Fruit fly (Drosophila melanogaster) whole organism, embryonic: ENCODE data around the gene CG32681.

Experiments used
- Abd-B ChIP-seq: fragments of 200-800 bp; sonication (Bioruptor generic); optimal IDR thresholded peaks from 2 replicates; lab custom pipeline; 2018; ENCODE audit warnings: missing biosample characterization, mild to moderate bottlenecking, missing genetic modification characterization, moderate library complexity
- Bdp1 ChIP-seq: fragments of 200-800 bp; sonication (Bioruptor generic); optimal IDR thresholded peaks from 3 replicates; lab custom pipeline; 2016; ENCODE audit warnings: missing biosample characterization, missing genetic modification characterization
- CG10209 ChIP-seq: fragments of 200-800 bp; sonication (Bioruptor generic); optimal IDR thresholded peaks from 3 replicates; lab custom pipeline; 2017; ENCODE audit warnings: missing biosample characterization, mild to moderate bottlenecking, missing genetic modification characterization, missing genetic modification reagents
- CG10274 ChIP-seq: fragments of 200-800 bp; sonication (Bioruptor generic); optimal IDR thresholded peaks from 3 replicates; lab custom pipeline; 2017; ENCODE audit warnings: missing biosample characterization, mild to moderate bottlenecking, missing genetic modification characterization
- CG10431 ChIP-seq: fragments of 200-800 bp; sonication (Bioruptor generic); optimal IDR thresholded peaks from 3 replicates; lab custom pipeline; 2018; ENCODE audit warnings: missing biosample characterization, mild to moderate bottlenecking, missing genetic modification characterization
- CG10654 ChIP-seq: fragments of 200-800 bp; sonication (Bioruptor generic); optimal IDR thresholded peaks from 2 replicates; lab custom pipeline; 2016; ENCODE audit warnings: missing biosample characterization, missing genetic modification characterization
- CG10959 ChIP-seq: fragments of 200-800 bp; sonication (Bioruptor generic); IDR thresholded peaks from 2 replicates; pipeline ENCODE4 v1.3.6; 2022; ENCODE audit warnings: missing biosample characterization, missing genetic modification characterization
- CG12299 ChIP-seq: fragments of 200-800 bp; sonication (Bioruptor generic); optimal IDR thresholded peaks from 2 replicates; lab custom pipeline; 2018; ENCODE audit warnings: missing biosample characterization, mild to moderate bottlenecking, missing genetic modification characterization
- CG13287 ChIP-seq: fragments of 200-800 bp; sonication (Bioruptor generic); IDR thresholded peaks from 2 replicates; pipeline ENCODE4 v1.3.6; 2022; ENCODE audit warnings: missing biosample characterization, missing genetic modification characterization; ENCODE audit not compliant: partially characterized antibody
- CG14014 ChIP-seq: fragments of 200-800 bp; sonication (Bioruptor generic); IDR thresholded peaks from 2 replicates; pipeline ENCODE4 v1.3.6; 2022; ENCODE audit warnings: missing biosample characterization, missing genetic modification characterization
- CG14050 ChIP-seq: fragments of 200-800 bp; sonication (Bioruptor generic); IDR thresholded peaks from 3 replicates; pipeline ENCODE4 v1.3.6; 2022; ENCODE audit warnings: missing biosample characterization, missing genetic modification characterization
- CG14441 ChIP-seq: fragments of 200-800 bp; sonication (Bioruptor generic); IDR thresholded peaks from 2 replicates; pipeline ENCODE4 v1.3.6; 2022; ENCODE audit warnings: missing biosample characterization, missing genetic modification characterization
- CG15073 ChIP-seq: fragments of 200-800 bp; sonication (Bioruptor generic); optimal IDR thresholded peaks from 2 replicates; lab custom pipeline; 2016; ENCODE audit warnings: missing biosample characterization, missing genetic modification characterization
- CG15269 ChIP-seq: fragments of 200-800 bp; sonication (Bioruptor generic); optimal IDR thresholded peaks from 2 replicates; lab custom pipeline; 2018; ENCODE audit warnings: missing biosample characterization, mild to moderate bottlenecking, missing genetic modification characterization, moderate library complexity
- CG15514 ChIP-seq: fragments of 200-800 bp; sonication (Bioruptor generic); optimal IDR thresholded peaks from 3 replicates; lab custom pipeline; 2017; ENCODE audit warnings: missing biosample characterization, missing genetic modification characterization, mild to moderate bottlenecking, moderate library complexity, missing genetic modification reagents
- CG18619 ChIP-seq: fragments of 200-800 bp; sonication (Bioruptor generic); optimal IDR thresholded peaks from 3 replicates; lab custom pipeline; 2017; ENCODE audit warnings: missing biosample characterization, mild to moderate bottlenecking, missing genetic modification characterization
- CG2875 ChIP-seq: fragments of 200-800 bp; sonication (Bioruptor generic); optimal IDR thresholded peaks from 2 replicates; lab custom pipeline; 2017; ENCODE audit warnings: missing biosample characterization, mild to moderate bottlenecking, missing genetic modification characterization, missing genetic modification reagents
- CG3838 ChIP-seq: fragments of 200-800 bp; sonication (Bioruptor generic); optimal IDR thresholded peaks from 3 replicates; lab custom pipeline; 2016; ENCODE audit warnings: missing biosample characterization, missing genetic modification characterization
- CG4424 ChIP-seq: fragments of 200-800 bp; sonication (Bioruptor generic); optimal IDR thresholded peaks from 3 replicates; lab custom pipeline; 2016; ENCODE audit warnings: missing biosample characterization, missing genetic modification characterization
- CG4730 ChIP-seq: fragments of 200-800 bp; sonication (Bioruptor generic); IDR thresholded peaks from 2 replicates; pipeline ENCODE4 v1.3.6; 2022; ENCODE audit warnings: missing biosample characterization, missing genetic modification characterization
- CG5953 ChIP-seq: fragments of 200-800 bp; sonication (Bioruptor generic); IDR thresholded peaks from 2 replicates; pipeline ENCODE4 v1.3.6; 2022; ENCODE audit warnings: missing biosample characterization, missing genetic modification characterization
- CG6854 ChIP-seq: fragments of 200-800 bp; sonication (Bioruptor generic); optimal IDR thresholded peaks from 3 replicates; lab custom pipeline; 2017; ENCODE audit warnings: missing biosample characterization, mild to moderate bottlenecking, missing genetic modification characterization
- CG7271 ChIP-seq: fragments of 200-800 bp; sonication (Bioruptor generic); optimal IDR thresholded peaks from 2 replicates; lab custom pipeline; 2018; ENCODE audit warnings: missing biosample characterization, mild to moderate bottlenecking, missing genetic modification characterization, moderate library complexity
- CG7556 ChIP-seq: fragments of 200-800 bp; sonication (Bioruptor generic); optimal IDR thresholded peaks from 2 replicates; lab custom pipeline; 2017; ENCODE audit warnings: missing biosample characterization, mild to moderate bottlenecking, missing genetic modification characterization
- CG7745 ChIP-seq: fragments of 200-800 bp; sonication (Bioruptor generic); optimal IDR thresholded peaks from 2 replicates; lab custom pipeline; 2018; ENCODE audit warnings: missing biosample characterization, mild to moderate bottlenecking, missing genetic modification characterization, moderate library complexity
- CG8765 ChIP-seq: fragments of 200-800 bp; sonication (Bioruptor generic); IDR thresholded peaks from 2 replicates; pipeline ENCODE4 v1.3.6; 2022; ENCODE audit warnings: missing biosample characterization, missing genetic modification characterization
- D19B ChIP-seq: fragments of 200-800 bp; sonication (Bioruptor generic); optimal IDR thresholded peaks from 2 replicates; lab custom pipeline; 2017; ENCODE audit warnings: missing biosample characterization, mild to moderate bottlenecking, missing genetic modification characterization
- HHEX ChIP-seq: fragments of 200-800 bp; sonication (Bioruptor generic); optimal IDR thresholded peaks from 3 replicates; lab custom pipeline; 2017; ENCODE audit warnings: missing biosample characterization, mild to moderate bottlenecking, missing genetic modification characterization, missing genetic modification reagents
- HLH3B ChIP-seq: fragments of 200-800 bp; sonication (Bioruptor generic); IDR thresholded peaks from 2 replicates; pipeline ENCODE4 v1.3.6; 2022; ENCODE audit warnings: missing biosample characterization, missing genetic modification characterization
- Meics ChIP-seq: fragments of 200-800 bp; sonication (Bioruptor generic); optimal IDR thresholded peaks from 2 replicates; lab custom pipeline; 2017; ENCODE audit warnings: missing biosample characterization, mild to moderate bottlenecking, missing genetic modification characterization
- NFAT ChIP-seq: fragments of 200-800 bp; sonication (Bioruptor generic); IDR thresholded peaks from 2 replicates; pipeline ENCODE4 v1.3.6; 2022; ENCODE audit warnings: missing biosample characterization, missing genetic modification characterization
- Pdp1 ChIP-seq, 2 experiments: fragments of 200-800 bp; sonication (Bioruptor generic); optimal IDR thresholded peaks; 3 replicates each; lab custom pipeline; 2016; ENCODE audit warnings: missing biosample characterization in 2 of 2, missing genetic modification characterization in 2 of 2, mild to moderate bottlenecking in 1 of 2, moderate library complexity in 1 of 2
- Sin3A ChIP-seq: fragments of >200 bp; optimal IDR thresholded peaks from 2 replicates; lab custom pipeline; 2018
- al ChIP-seq: fragments of 200-800 bp; sonication (Bioruptor generic); IDR thresholded peaks from 2 replicates; pipeline ENCODE4 v1.3.6; 2022; ENCODE audit warnings: missing biosample characterization, missing genetic modification characterization
- ara ChIP-seq: fragments of 200-800 bp; sonication (Bioruptor generic); IDR thresholded peaks from 2 replicates; pipeline ENCODE4 v1.3.6; 2022; ENCODE audit warnings: missing biosample characterization, missing genetic modification characterization
- crc ChIP-seq: fragments of 200-800 bp; sonication (Bioruptor generic); optimal IDR thresholded peaks from 2 replicates; lab custom pipeline; 2016; ENCODE audit warnings: missing biosample characterization, missing genetic modification characterization
- crp ChIP-seq, 2 experiments: fragments of 200-800 bp; sonication (Bioruptor generic); optimal IDR thresholded peaks; 2 replicates in 1 of 2; 3 replicates in 1 of 2; lab custom pipeline; 2017; ENCODE audit warnings: missing biosample characterization in 2 of 2, missing genetic modification characterization in 2 of 2, mild to moderate bottlenecking in 1 of 2, moderate library complexity in 1 of 2
- exex ChIP-seq: fragments of 200-800 bp; sonication (Bioruptor generic); optimal IDR thresholded peaks from 4 replicates; lab custom pipeline; 2018; ENCODE audit warnings: missing biosample characterization, mild to moderate bottlenecking, missing genetic modification characterization, moderate library complexity
- ham ChIP-seq: fragments of 200-800 bp; sonication (Bioruptor generic); IDR thresholded peaks from 2 replicates; pipeline ENCODE4 v1.3.6; 2022; ENCODE audit warnings: missing biosample characterization, missing genetic modification characterization
- hb ChIP-seq: fragments of 200-800 bp; sonication (Bioruptor generic); IDR thresholded peaks from 3 replicates; pipeline ENCODE4 v1.3.6; 2022; ENCODE audit warnings: missing biosample characterization, missing genetic modification characterization; ENCODE audit not compliant: partially characterized antibody
- hbn ChIP-seq: fragments of 200-800 bp; sonication (Bioruptor generic); IDR thresholded peaks from 2 replicates; pipeline ENCODE4 v1.3.6; 2022; ENCODE audit warnings: missing biosample characterization, missing genetic modification characterization; ENCODE audit not compliant: partially characterized antibody
- hkb ChIP-seq, 2 experiments: fragments of 200-800 bp in 1 of 2; fragments of >200 bp in 1 of 2; sonication (Bioruptor generic) in 1 of 2; IDR thresholded peaks in 1 of 2; optimal IDR thresholded peaks in 1 of 2; 2 replicates each; pipeline versions ENCODE4 v1.3.6 to Lab custom; 2017 to 2022; ENCODE audit warnings: missing biosample characterization in 1 of 2, missing genetic modification characterization in 1 of 2
- hth ChIP-seq: fragments of >200 bp; optimal IDR thresholded peaks from 2 replicates; lab custom pipeline; 2017; ENCODE audit warnings: inconsistent platforms
- insv ChIP-seq, 2 experiments: fragments of 200-800 bp; sonication (Bioruptor generic); optimal IDR thresholded peaks; 3 replicates each; lab custom pipeline; 2016 to 2018; ENCODE audit warnings: missing biosample characterization in 2 of 2, missing genetic modification characterization in 2 of 2
- luna ChIP-seq: fragments of 200-800 bp; sonication (Bioruptor generic); optimal IDR thresholded peaks from 2 replicates; lab custom pipeline; 2016; ENCODE audit warnings: missing biosample characterization, missing genetic modification characterization
- mam ChIP-seq: fragments of 200-800 bp; sonication (Bioruptor generic); optimal IDR thresholded peaks from 3 replicates; lab custom pipeline; 2016; ENCODE audit warnings: missing biosample characterization, missing genetic modification characterization
- sens-2 ChIP-seq: fragments of 200-800 bp; sonication (Bioruptor generic); IDR thresholded peaks from 2 replicates; pipeline ENCODE4 v1.3.6; 2022; ENCODE audit warnings: missing biosample characterization, missing genetic modification characterization
- slou ChIP-seq: fragments of 200-800 bp; sonication (Bioruptor generic); optimal IDR thresholded peaks from 3 replicates; lab custom pipeline; 2016; ENCODE audit warnings: missing biosample characterization, missing genetic modification characterization
- stc ChIP-seq: fragments of 200-800 bp; sonication (Bioruptor generic); IDR thresholded peaks from 2 replicates; pipeline ENCODE4 v1.3.6; 2022; ENCODE audit warnings: missing biosample characterization, missing genetic modification characterization
- tio ChIP-seq: fragments of 200-800 bp; sonication (Bioruptor generic); optimal IDR thresholded peaks from 2 replicates; lab custom pipeline; 2017; ENCODE audit warnings: missing biosample characterization, missing genetic modification characterization, inconsistent platforms

Gene CG32681

DNA sequence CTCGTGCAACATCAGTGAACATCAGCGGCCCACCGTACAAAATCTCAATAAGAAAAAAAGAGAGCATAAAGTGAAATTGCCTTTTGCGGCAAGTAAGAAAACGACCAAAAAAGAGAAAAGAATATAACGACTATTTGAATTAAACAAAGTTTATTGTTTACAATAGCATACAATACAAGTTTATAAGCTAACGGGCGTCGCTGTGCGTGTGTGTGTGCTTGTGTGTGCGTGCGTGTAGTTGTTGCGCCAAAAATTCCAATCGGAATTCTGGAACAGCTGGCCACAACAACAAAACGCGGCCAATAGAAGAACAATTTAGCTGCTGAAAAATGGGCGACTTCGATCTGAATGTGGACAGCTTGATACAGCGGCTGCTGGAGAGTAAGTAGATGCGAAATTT, 5.0 kb upstream of the CG32681 start (continued):
- TF ChIP-seq stc (GFP tag; lab: Robert Waterston, UW) (no peak), Meics (GFP tag; lab: Kevin White, UChicago) (no peak)

DNA sequence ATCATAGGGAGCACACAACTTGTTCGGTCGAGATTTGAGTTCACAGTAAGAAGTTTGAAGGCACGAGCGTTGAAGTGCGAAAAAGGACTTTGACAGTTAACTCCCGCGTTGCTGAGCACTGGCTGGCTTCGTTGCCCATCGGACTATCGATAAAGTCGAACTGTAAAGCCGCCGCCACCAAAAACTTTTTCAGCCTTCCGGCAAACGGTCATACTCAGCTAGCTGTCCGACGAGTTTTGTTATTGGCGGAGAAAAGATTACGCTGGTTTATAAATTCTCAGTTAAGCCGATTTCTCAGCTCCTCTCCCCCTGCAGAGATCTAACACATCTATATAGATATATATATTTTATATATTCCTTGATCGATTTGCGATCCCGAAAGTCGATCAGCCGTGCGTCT, 4.6 kb upstream of the CG32681 start, which contains the start of the genes Psf3 and flw:
Gene Psf3, minus strand, starts transcription at position 105 of the 400 bp plus-strand sequence.
Gene flw, plus strand, starts transcription at position 204 of the 400 bp plus-strand sequence.
- TF ChIP-seq hth (no peak), Sin3A (lab: Kevin White, UChicago) (peak; percentile 54), CG14050 (no peak), CG12299 (no peak), Bdp1 (GFP tag; lab: Kevin White, UChicago) (no peak), CG10654 (no peak), sens-2 (GFP tag; lab: Robert Waterston, UW) (no peak), crp (GFP tag; optimal IDR thresholded peaks at IDR 0.05; lab: Kevin White, UChicago) (peak in 1 of 2 experiments; percentile 57), tio (no peak), hb (GFP tag; lab: Robert Waterston, UW) (no peak; the same call in 2 of the 3 replicates), HHEX (GFP tag; lab: Kevin White, UChicago) (no peak), CG4424 (GFP tag; lab: Kevin White, UChicago) (peak; percentile 14), CG7745 (no peak), CG10209 (GFP tag; lab: Kevin White, UChicago) (no peak), CG3838 (no peak), CG18619 (GFP tag; lab: Kevin White, UChicago) (no peak), NFAT (GFP tag; lab: Robert Waterston, UW) (peak; percentile 12; the same call in 1 of the 2 replicates), CG14441 (GFP tag; lab: Robert Waterston, UW) (no peak), CG6854 (GFP tag; lab: Kevin White, UChicago) (no peak), CG10959 (GFP tag; lab: Robert Waterston, UW) (no peak), insv (GFP tag; optimal IDR thresholded peaks at IDR 0.05; lab: Kevin White, UChicago) (no peak), ham (GFP tag; lab: Robert Waterston, UW) (no peak), exex (tag; lab: Kevin White, UChicago) (no peak), slou (GFP tag; lab: Kevin White, UChicago) (no peak), hkb (optimal IDR thresholded peaks at IDR 0.05; lab: Kevin White, UChicago) (no peak), hkb (GFP tag; IDR thresholded peaks at IDR 0.05; lab: Robert Waterston, UW) (no peak), crc (GFP tag; lab: Kevin White, UChicago) (no peak), CG4730 (no peak), CG2875 (GFP tag; lab: Kevin White, UChicago) (no peak), luna (no peak), Pdp1 (GFP tag; optimal IDR thresholded peaks at IDR 0.05; lab: Kevin White, UChicago) (no peak), ara (GFP tag; lab: Robert Waterston, UW) (no peak), D19B (no peak), CG14014 (GFP tag; lab: Robert Waterston, UW) (no peak), CG5953 (GFP tag; lab: Robert Waterston, UW) (0 out of 2 replicates have a peak, but pooled peaks have one; percentile 34), CG10274 (no peak), hbn (GFP tag; lab: Robert Waterston, UW) (peak; percentile 66), al (no peak), HLH3B (GFP tag; lab: Robert Waterston, UW) (no peak), mam (peak; percentile 7), CG8765 (GFP tag; lab: Robert Waterston, UW) (no peak), CG7556 (no peak), CG13287 (GFP tag; lab: Robert Waterston, UW) (peak; percentile 68), CG15514 (peak; percentile 47), CG10431 (no peak), Abd-B (GFP tag; lab: Kevin White, UChicago) (no peak), CG7271 (tag; lab: Kevin White, UChicago) (no peak), CG15269 (tag; lab: Kevin White, UChicago) (no peak), CG15073 (GFP tag; lab: Kevin White, UChicago) (no peak)
